Worm (Caenorhabditis elegans) whole organism, L4 larva: ENCODE results near the gene aagr-2.

Experiments
- F10B5.3 ChIP-seq: sonication (generic microtip); optimal IDR thresholded peaks from 2 replicates; lab custom pipeline; 2016; ENCODE audit warnings: mild to moderate bottlenecking, missing genetic modification characterization, missing compliant biosample characterization
- F37D6.2 ChIP-seq: sonication (generic microtip); optimal IDR thresholded peaks from 2 replicates; lab custom pipeline; 2016; ENCODE audit warnings: mild to moderate bottlenecking, missing genetic modification characterization, missing compliant biosample characterization
- F44E2.7 ChIP-seq: fragments of 200-800 bp; sonication (Bioruptor generic); IDR thresholded peaks from 2 replicates; pipeline ENCODE4 v2.1.2; 2022; ENCODE audit warnings: missing genetic modification characterization, missing compliant biosample characterization
- R02D3.7 ChIP-seq: fragments of 150-350 bp; sonication (generic microtip); optimal IDR thresholded peaks from 3 replicates; lab custom pipeline; 2014; ENCODE audit warnings: missing biosample characterization, missing genetic modification characterization
- T20F7.1 ChIP-seq: fragments of 200-800 bp; sonication (Bioruptor generic); optimal IDR thresholded peaks from 2 replicates; lab custom pipeline; 2018; ENCODE audit warnings: mild to moderate bottlenecking, missing genetic modification characterization, missing compliant biosample characterization
- Y105C5A.15 ChIP-seq: fragments of 200-800 bp; sonication (Bioruptor generic); IDR thresholded peaks from 2 replicates; pipeline ENCODE4 v1.3.6; 2022; ENCODE audit warnings: missing genetic modification characterization, missing compliant biosample characterization
- Y48G9A.11 ChIP-seq: fragments of 200-800 bp; sonication (Bioruptor generic); IDR thresholded peaks from 2 replicates; pipeline ENCODE4 v1.3.6; 2022; ENCODE audit warnings: missing genetic modification reagents, missing genetic modification characterization, missing compliant biosample characterization
- Y5F2A.4 ChIP-seq: fragments of 200-800 bp; sonication (Bioruptor generic); optimal IDR thresholded peaks from 2 replicates; lab custom pipeline; 2018; ENCODE audit warnings: mild to moderate bottlenecking, missing genetic modification characterization, missing compliant biosample characterization
- ZK546.5 ChIP-seq, 2 experiments: sonication (generic microtip); optimal IDR thresholded peaks; 2 replicates each; lab custom pipeline; 2017; ENCODE audit warnings: missing biosample characterization in 2 of 2, missing genetic modification characterization in 2 of 2
- aha-1 ChIP-seq: fragments of 150-350 bp; peaks from one replicate; lab custom pipeline; 2014; ENCODE audit warnings: missing biosample characterization, missing genetic modification characterization
- aly-2 ChIP-seq: sonication (generic microtip); optimal IDR thresholded peaks from 2 replicates; lab custom pipeline; 2018; ENCODE audit warnings: missing biosample characterization, missing genetic modification characterization
- arid-1 ChIP-seq: fragments of 200-800 bp; sonication (Bioruptor generic); conservative IDR thresholded peaks from 2 replicates; pipeline ENCODE4 v1.3.6; 2022; ENCODE audit warnings: missing genetic modification reagents, missing genetic modification characterization, missing compliant biosample characterization
- attf-4 ChIP-seq: sonication (generic microtip); optimal IDR thresholded peaks from 3 replicates; lab custom pipeline; 2017; ENCODE audit warnings: missing biosample characterization, missing genetic modification characterization
- ceh-20 ChIP-seq: fragments of 200-800 bp; sonication (Bioruptor generic); IDR thresholded peaks from 2 replicates; pipeline ENCODE4 v1.3.6; 2022; ENCODE audit warnings: missing genetic modification reagents, missing genetic modification characterization, missing compliant biosample characterization
- ceh-28 ChIP-seq: fragments of 150-350 bp; optimal IDR thresholded peaks from 2 replicates; lab custom pipeline; 2014; ENCODE audit warnings: missing biosample characterization, missing genetic modification reagents, missing genetic modification characterization
- ceh-62 ChIP-seq: sonication (generic microtip); optimal IDR thresholded peaks from 2 replicates; lab custom pipeline; 2017; ENCODE audit warnings: missing biosample characterization, missing genetic modification characterization
- cey-2 ChIP-seq: sonication (generic microtip); optimal IDR thresholded peaks from 3 replicates; lab custom pipeline; 2017; ENCODE audit warnings: missing genetic modification characterization, mild to moderate bottlenecking, missing compliant biosample characterization, antibody characterized with exemption, borderline replicate concordance; ENCODE audit not compliant: insufficient read depth
- ctbp-1 ChIP-seq: fragments of 200-800 bp; sonication (Bioruptor generic); IDR thresholded peaks from 2 replicates; pipeline ENCODE4 v1.3.6; 2022; ENCODE audit warnings: missing genetic modification reagents, missing genetic modification characterization, missing compliant biosample characterization
- daf-12 ChIP-seq: fragments of 150-350 bp; optimal IDR thresholded peaks from 2 replicates; lab custom pipeline; 2014; ENCODE audit warnings: missing biosample characterization, missing genetic modification reagents, missing genetic modification characterization
- daf-16 ChIP-seq, 3 experiments: sonication (generic microtip); optimal IDR thresholded peaks; 2 replicates each; lab custom pipeline; 2016 to 2017; ENCODE audit warnings: missing genetic modification characterization in 3 of 3, missing genetic modification reagents in 3 of 3, mild to moderate bottlenecking in 2 of 3, missing compliant biosample characterization in 2 of 3, missing biosample characterization in 1 of 3, moderate library complexity in 1 of 3
- dmd-6 ChIP-seq: fragments of 200-800 bp; sonication (Bioruptor generic); IDR thresholded peaks from 2 replicates; pipeline ENCODE4 v1.3.6; 2022; ENCODE audit warnings: missing genetic modification reagents, missing genetic modification characterization, missing compliant biosample characterization
- dmd-8 ChIP-seq: fragments of 200-800 bp; sonication (Bioruptor generic); IDR thresholded peaks from 2 replicates; pipeline ENCODE4 v1.3.6; 2022; ENCODE audit warnings: missing genetic modification characterization, missing compliant biosample characterization
- dmd-9 ChIP-seq: fragments of 200-800 bp; sonication (Bioruptor generic); IDR thresholded peaks from 2 replicates; pipeline ENCODE4 v1.3.6; 2022; ENCODE audit warnings: missing genetic modification reagents, missing genetic modification characterization, missing compliant biosample characterization
- duxl-1 ChIP-seq: sonication (generic microtip); optimal IDR thresholded peaks from 2 replicates; lab custom pipeline; 2016; ENCODE audit warnings: mild to moderate bottlenecking, missing genetic modification characterization, moderate library complexity, missing compliant biosample characterization; ENCODE audit not compliant: poor library complexity
- gei-8 ChIP-seq: fragments of 200-800 bp; sonication (Bioruptor generic); optimal IDR thresholded peaks from 2 replicates; lab custom pipeline; 2018; ENCODE audit warnings: mild to moderate bottlenecking, missing genetic modification characterization, missing compliant biosample characterization
- hlh-30 ChIP-seq: sonication (generic microtip); optimal IDR thresholded peaks from 2 replicates; lab custom pipeline; 2017; ENCODE audit warnings: antibody characterized with exemption, mild to moderate bottlenecking, missing genetic modification characterization, missing compliant biosample characterization; ENCODE audit not compliant: insufficient read depth
- hmg-1.1 ChIP-seq: fragments of 200-800 bp; sonication (Bioruptor generic); IDR thresholded peaks from 2 replicates; pipeline ENCODE4 v1.3.6; 2022; ENCODE audit warnings: missing genetic modification reagents, missing genetic modification characterization, missing compliant biosample characterization
- jun-1 ChIP-seq: fragments of 150-350 bp; optimal IDR thresholded peaks from 2 replicates; lab custom pipeline; 2014; ENCODE audit warnings: missing biosample characterization, missing genetic modification reagents, missing genetic modification characterization
- lin-1 ChIP-seq: fragments of 200-800 bp; sonication (Bioruptor generic); IDR thresholded peaks from 2 replicates; pipeline ENCODE4 v1.3.6; 2022; ENCODE audit warnings: missing genetic modification reagents, missing genetic modification characterization, missing compliant biosample characterization
- lin-13 ChIP-seq: fragments of 150-350 bp; optimal IDR thresholded peaks from 2 replicates; lab custom pipeline; 2014; ENCODE audit warnings: missing biosample characterization, missing genetic modification reagents, missing genetic modification characterization
- lin-15B ChIP-seq: fragments of 150-350 bp; sonication (generic microtip); optimal IDR thresholded peaks from 3 replicates; lab custom pipeline; 2014; ENCODE audit warnings: missing biosample characterization, missing genetic modification characterization
- lin-29 ChIP-seq: fragments of 200-800 bp; sonication (Bioruptor generic); IDR thresholded peaks from 2 replicates; pipeline ENCODE4 v1.3.6; 2022; ENCODE audit warnings: missing genetic modification reagents, missing genetic modification characterization, missing compliant biosample characterization
- lsy-2 ChIP-seq, 2 experiments: fragments of 150-350 bp in 1 of 2; sonication (generic microtip) in 1 of 2; optimal IDR thresholded peaks; 2 replicates each; lab custom pipeline; 2014 to 2017; ENCODE audit warnings: missing biosample characterization in 2 of 2, missing genetic modification characterization in 2 of 2
- mes-2 ChIP-seq: sonication (generic microtip); optimal IDR thresholded peaks from 2 replicates; lab custom pipeline; 2016; ENCODE audit warnings: missing genotype, mild to moderate bottlenecking, missing genetic modification characterization, missing compliant biosample characterization; ENCODE audit not compliant: poor library complexity, severe bottlenecking
- nhr-10 ChIP-seq: fragments of 150-350 bp; optimal IDR thresholded peaks from 2 replicates; lab custom pipeline; 2014; ENCODE audit warnings: missing biosample characterization, missing genetic modification characterization
- nhr-111 ChIP-seq: fragments of 200-800 bp; sonication (Bioruptor generic); optimal IDR thresholded peaks from 2 replicates; lab custom pipeline; 2018; ENCODE audit warnings: mild to moderate bottlenecking, missing genetic modification characterization, missing compliant biosample characterization
- nhr-237 ChIP-seq: sonication (generic microtip); optimal IDR thresholded peaks from 2 replicates; lab custom pipeline; 2017; ENCODE audit warnings: missing biosample characterization, missing genetic modification characterization
- nhr-28 ChIP-seq: fragments of 150-350 bp; optimal IDR thresholded peaks from 2 replicates; lab custom pipeline; 2014; ENCODE audit warnings: missing biosample characterization, missing genetic modification characterization
- nhr-41 ChIP-seq: fragments of 200-800 bp; sonication (Bioruptor generic); IDR thresholded peaks from 2 replicates; pipeline ENCODE4 v1.3.6; 2022; ENCODE audit warnings: missing genetic modification reagents, missing genetic modification characterization, missing compliant biosample characterization
- nhr-42 ChIP-seq: fragments of 200-800 bp; sonication (Bioruptor generic); IDR thresholded peaks from 2 replicates; pipeline ENCODE4 v1.3.6; 2022; ENCODE audit warnings: missing genetic modification characterization, missing compliant biosample characterization
- nhr-6 ChIP-seq: fragments of 150-350 bp; optimal IDR thresholded peaks from 2 replicates; lab custom pipeline; 2014; ENCODE audit warnings: missing biosample characterization, missing genetic modification characterization
- nhr-76 ChIP-seq: fragments of 150-350 bp; optimal IDR thresholded peaks from 2 replicates; lab custom pipeline; 2014; ENCODE audit warnings: missing biosample characterization, missing genetic modification characterization
- php-3 ChIP-seq: fragments of 200-800 bp; sonication (Bioruptor generic); IDR thresholded peaks from 2 replicates; pipeline ENCODE4 v1.3.6; 2022; ENCODE audit warnings: missing genetic modification reagents, missing genetic modification characterization, missing compliant biosample characterization
- pqm-1 ChIP-seq: sonication (generic microtip); optimal IDR thresholded peaks from 2 replicates; lab custom pipeline; 2017; ENCODE audit warnings: missing biosample characterization, missing genetic modification characterization
- rbr-2 ChIP-seq: sonication (generic microtip); optimal IDR thresholded peaks from 2 replicates; lab custom pipeline; 2016; ENCODE audit warnings: missing genotype, missing genetic modification characterization, missing compliant biosample characterization
- snpc-1.2 ChIP-seq: fragments of 200-800 bp; sonication (Bioruptor generic); IDR thresholded peaks from 2 replicates; pipeline ENCODE4 v1.3.6; 2022; ENCODE audit warnings: missing genetic modification reagents, missing genetic modification characterization, missing compliant biosample characterization
- tra-1 ChIP-seq: fragments of 200-800 bp; sonication (Bioruptor generic); IDR thresholded peaks from 2 replicates; pipeline ENCODE4 v1.3.6; 2022; ENCODE audit warnings: missing genetic modification reagents, missing genetic modification characterization, missing compliant biosample characterization
- unc-130 ChIP-seq: sonication (generic microtip); optimal IDR thresholded peaks from 2 replicates; lab custom pipeline; 2016; ENCODE audit warnings: missing genetic modification reagents, missing genetic modification characterization, missing compliant biosample characterization
- zfp-2 ChIP-seq: sonication (generic microtip); optimal IDR thresholded peaks from 2 replicates; lab custom pipeline; 2016; ENCODE audit warnings: mild to moderate bottlenecking, missing genetic modification characterization, missing compliant biosample characterization
- zfp-3 ChIP-seq: fragments of 200-800 bp; sonication (Bioruptor generic); conservative IDR thresholded peaks from 2 replicates; pipeline ENCODE4 v1.3.6; 2022; ENCODE audit warnings: missing genetic modification reagents, missing genetic modification characterization, missing compliant biosample characterization
- zip-11 ChIP-seq: fragments of 200-800 bp; sonication (Bioruptor generic); IDR thresholded peaks from 2 replicates; pipeline ENCODE4 v1.3.6; 2022; ENCODE audit warnings: missing genetic modification characterization, missing compliant biosample characterization
- zip-2 ChIP-seq: fragments of 150-350 bp; optimal IDR thresholded peaks from 2 replicates; lab custom pipeline; 2014; ENCODE audit warnings: missing biosample characterization, missing genetic modification characterization

aagr-2 gene

ce11 chrII:4942829-4943228 is 17.8 kb upstream of the aagr-2 start (continued):
- TF ChIP-seq dmd-9 (no peak), hmg-1.1 (no peak), F10B5.3 (tag; lab: Kevin White, UChicago) (no peak), lin-29 (GFP tag; lab: Robert Waterston, UW) (no peak), cey-2 (tag; lab: Kevin White, UChicago) (no peak), nhr-28 (tag; lab: Kevin White, UChicago) (peak; percentile 57), nhr-237 (tag; lab: Kevin White, UChicago) (no peak), dmd-8 (GFP tag; lab: Robert Waterston, UW) (no peak), Y105C5A.15 (GFP tag; lab: Robert Waterston, UW) (no peak), F37D6.2 (tag; lab: Kevin White, UChicago) (no peak), ceh-28 (no peak), rbr-2 (tag; lab: Kevin White, UChicago) (no peak), Y48G9A.11 (GFP tag; lab: Robert Waterston, UW) (no peak), zip-2 (tag; lab: Kevin White, UChicago) (no peak), hlh-30 (peak; percentile 56), T20F7.1 (GFP tag; lab: Kevin White, UChicago) (peak; percentile 12), snpc-1.2 (GFP tag; lab: Robert Waterston, UW) (no peak), pqm-1 (tag; lab: Kevin White, UChicago) (peak; percentile 73), lin-1 (GFP tag; lab: Robert Waterston, UW) (0 out of 2 replicates have a peak, but pooled peaks have one; percentile 28), tra-1 (GFP tag; lab: Robert Waterston, UW) (no peak), zfp-2 (tag; lab: Kevin White, UChicago) (no peak), R02D3.7 (tag; lab: Kevin White, UChicago) (no peak), aha-1 (tag; lab: Kevin White, UChicago) (no peak), nhr-42 (no peak), nhr-10 (tag; lab: Kevin White, UChicago) (no peak), aly-2 (tag; lab: Kevin White, UChicago) (no peak), daf-16 (GFP tag; optimal IDR thresholded peaks at IDR 0.05; lab: Kevin White, UChicago) (no peak), daf-16 (tag; optimal IDR thresholded peaks at IDR 0.05; lab: Kevin White, UChicago) (peak; percentile 9), mes-2 (tag; lab: Kevin White, UChicago) (no peak), attf-4 (tag; lab: Kevin White, UChicago) (no peak), lsy-2 (tag; optimal IDR thresholded peaks at IDR 0.05; lab: Kevin White, UChicago) (no peak), nhr-6 (tag; lab: Kevin White, UChicago) (no peak), zfp-3 (GFP tag; lab: Robert Waterston, UW) (no peak), ceh-20 (GFP tag; lab: Robert Waterston, UW) (no peak), F44E2.7 (no peak), daf-12 (tag; lab: Kevin White, UChicago) (no peak), lin-15B (tag; lab: Kevin White, UChicago) (no peak), dmd-6 (GFP tag; lab: Robert Waterston, UW) (peak; percentile 79)

ce11 chrII:4942397-4942796 is 17.3 kb upstream of the aagr-2 start:
- TF ChIP-seq lin-1 (GFP tag; lab: Robert Waterston, UW): peak; percentile 22; the same call in 1 of the 2 replicates
- peak; percentile 79 for TF ChIP-seq ctbp-1 (GFP tag; lab: Robert Waterston, UW)
- peak; percentile 6 for TF ChIP-seq jun-1 (tag; lab: Kevin White, UChicago)
- TF ChIP-seq nhr-41 (GFP tag; lab: Robert Waterston, UW): 0 out of 2 replicates have a peak, but pooled peaks have one; percentile 30
- peak; percentile 84 for TF ChIP-seq arid-1
- peak; percentile 55 for TF ChIP-seq lin-13 (GFP tag; lab: Kevin White, UChicago)
- no peak for TF ChIP-seq nhr-76 (tag; lab: Kevin White, UChicago)
- TF ChIP-seq tra-1 (GFP tag; lab: Robert Waterston, UW): peak; percentile 68; the same call in 1 of the 2 replicates
- peak; percentile 79 for TF ChIP-seq Y48G9A.11 (GFP tag; lab: Robert Waterston, UW)
- peak; percentile 66 for TF ChIP-seq unc-130 (GFP tag; lab: Kevin White, UChicago)
- peak; percentile 38 for TF ChIP-seq nhr-111 (GFP tag; lab: Kevin White, UChicago)
- no peak for TF ChIP-seq ceh-62 (tag; lab: Kevin White, UChicago)
- TF ChIP-seq php-3: peak; percentile 43
- TF ChIP-seq duxl-1 (tag; lab: Kevin White, UChicago): peak; percentile 80
- no peak for TF ChIP-seq zip-11
- peak; percentile 58 for TF ChIP-seq Y5F2A.4 (GFP tag; lab: Kevin White, UChicago)
- peak; percentile 56 for TF ChIP-seq gei-8 (GFP tag; lab: Kevin White, UChicago)
- TF ChIP-seq ZK546.5 (tag; optimal IDR thresholded peaks at IDR 0.05; lab: Kevin White, UChicago): no peak
